Worm (Caenorhabditis elegans): ENCODE measurements around the gene lmtr-5.

DNA sequence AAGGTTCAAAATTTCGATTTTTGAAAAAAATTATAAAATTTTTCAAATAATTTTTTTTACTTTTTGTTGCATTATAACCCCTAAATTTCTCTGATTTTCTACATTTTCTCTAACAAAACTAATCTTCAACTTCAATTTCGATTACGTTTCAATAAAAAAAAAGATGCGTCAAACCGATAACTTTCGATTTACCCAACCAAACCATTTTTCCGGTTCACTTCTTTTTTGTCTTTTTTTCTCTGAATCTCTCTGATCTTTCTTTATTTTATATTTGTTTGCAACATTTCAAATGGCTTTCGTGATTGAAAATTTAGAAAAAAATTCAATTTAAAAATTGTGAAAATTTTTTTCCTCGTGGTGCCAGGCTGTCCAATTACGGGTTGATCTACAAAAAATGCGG, 20.0 kb upstream of the lmtr-5 start:
- TF ChIP-seq nhr-111 (GFP tag; optimal IDR thresholded peaks at IDR 0.05) = no peak
- no peak for TF ChIP-seq tra-1 (GFP tag; IDR thresholded peaks at IDR 0.05)
- TF ChIP-seq lin-13 (GFP tag; optimal IDR thresholded peaks at IDR 0.05) = no peak
- TF ChIP-seq nhr-41 (GFP tag; IDR thresholded peaks at IDR 0.05) = no peak
- TF ChIP-seq ceh-32 (tag; optimal IDR thresholded peaks at IDR 0.05; ENCODE audit: poor library complexity) = no peak
- no peak for TF ChIP-seq fos-1 (tag; optimal IDR thresholded peaks at IDR 0.05)
- TF ChIP-seq nhr-76 (tag; optimal IDR thresholded peaks at IDR 0.05) = no peak

Data from whole organism, L4 larva.